Fruit fly (Drosophila melanogaster) whole organism, pupa: Measurements from ENCODE around the gene Dic61B.

Experiments
- CG12605 ChIP-seq: fragments of 200-800 bp; sonication (Bioruptor generic); IDR thresholded peaks from 2 replicates; pipeline ENCODE4 v1.3.6; 2022; ENCODE audit warnings: missing biosample characterization, missing genetic modification characterization
- CG14655 ChIP-seq: fragments of 200-800 bp; sonication (Bioruptor generic); optimal IDR thresholded peaks from 3 replicates; lab custom pipeline; 2017; ENCODE audit warnings: mild to moderate bottlenecking, missing biosample characterization, missing genetic modification reagents, missing genetic modification characterization
- CG15710 ChIP-seq: fragments of 200-800 bp; sonication (Bioruptor generic); optimal IDR thresholded peaks from 2 replicates; lab custom pipeline; 2018; ENCODE audit warnings: missing biosample characterization, mild to moderate bottlenecking, missing genetic modification characterization, moderate library complexity
- CG32121 ChIP-seq: fragments of 200-800 bp; sonication (Bioruptor generic); IDR thresholded peaks from 2 replicates; pipeline ENCODE4 v1.3.6; 2022; ENCODE audit warnings: missing biosample characterization, missing genetic modification characterization
- CG4496 ChIP-seq: fragments of 200-800 bp; sonication (Bioruptor generic); IDR thresholded peaks from 3 replicates; pipeline ENCODE4 v1.3.6; 2022; ENCODE audit warnings: missing biosample characterization, missing genetic modification characterization
- CG8159 ChIP-seq: fragments of 200-800 bp; sonication (Bioruptor generic); optimal IDR thresholded peaks from 3 replicates; lab custom pipeline; 2018; ENCODE audit warnings: missing biosample characterization, mild to moderate bottlenecking, missing genetic modification characterization, moderate library complexity
- CG9948 ChIP-seq: fragments of 200-800 bp; sonication (Bioruptor generic); optimal IDR thresholded peaks from 2 replicates; lab custom pipeline; 2018; ENCODE audit warnings: missing biosample characterization, mild to moderate bottlenecking, missing genetic modification characterization, moderate library complexity
- EcR ChIP-seq: fragments of 200-800 bp; sonication (Bioruptor generic); optimal IDR thresholded peaks from 3 replicates; lab custom pipeline; 2019; ENCODE audit warnings: missing biosample characterization, missing genetic modification characterization, mild to moderate bottlenecking, moderate library complexity, missing genetic modification reagents
- Pif1A ChIP-seq: fragments of 200-800 bp; sonication (Bioruptor generic); optimal IDR thresholded peaks from 3 replicates; lab custom pipeline; 2016; ENCODE audit warnings: missing biosample characterization, missing genetic modification characterization
- Pif1B ChIP-seq: fragments of 200-800 bp; sonication (Bioruptor generic); optimal IDR thresholded peaks from 3 replicates; lab custom pipeline; 2016; ENCODE audit warnings: missing biosample characterization, missing genetic modification characterization
- Snoo ChIP-seq: fragments of 200-800 bp; sonication (Bioruptor generic); optimal IDR thresholded peaks from 3 replicates; lab custom pipeline; 2017; ENCODE audit warnings: missing biosample characterization, mild to moderate bottlenecking, missing genetic modification characterization, inconsistent platforms
- fd96Ca ChIP-seq: fragments of 200-800 bp; sonication (Bioruptor generic); IDR thresholded peaks from 3 replicates; pipeline ENCODE4 v1.3.6; 2022; ENCODE audit warnings: missing biosample characterization, missing genetic modification characterization
- gl ChIP-seq: fragments of 200-800 bp; sonication (Bioruptor generic); optimal IDR thresholded peaks from 2 replicates; lab custom pipeline; 2018; ENCODE audit warnings: missing biosample characterization, mild to moderate bottlenecking, missing genetic modification characterization
- rn ChIP-seq: fragments of 200-800 bp; sonication (Bioruptor generic); IDR thresholded peaks from 2 replicates; pipeline ENCODE4 v1.3.6; 2022; ENCODE audit warnings: missing biosample characterization, missing genetic modification characterization

dm6 chr3L:161833-162587, 9.6 kb upstream of the Dic61B start:
- TF ChIP-seq CG15710 (tag; lab: Kevin White, UChicago), result no peak
- TF ChIP-seq CG32121 (GFP tag; lab: Robert Waterston, UW), result no peak
- TF ChIP-seq Snoo (tag; lab: Kevin White, UChicago), result no peak
- no peak for TF ChIP-seq Pif1A (GFP tag; lab: Kevin White, UChicago)
- TF ChIP-seq rn, result no peak
- no peak for TF ChIP-seq EcR (GFP tag; lab: Kevin White, UChicago)
- TF ChIP-seq CG9948 (tag; lab: Kevin White, UChicago), result no peak
- TF ChIP-seq CG14655 (GFP tag; lab: Kevin White, UChicago), result no peak
- TF ChIP-seq Pif1B (GFP tag; lab: Kevin White, UChicago), result no peak
- TF ChIP-seq CG4496 (GFP tag; lab: Robert Waterston, UW), result no peak
- no peak for TF ChIP-seq gl (tag; lab: Kevin White, UChicago)
- no peak for TF ChIP-seq fd96Ca (GFP tag; lab: Robert Waterston, UW)
- TF ChIP-seq CG12605 (GFP tag; lab: Robert Waterston, UW), result no peak
- TF ChIP-seq CG8159, result no peak
